Fruit fly (Drosophila melanogaster) Kc167 (cell line): ENCODE measurements around the gene Scamp.

Experiments used
- Myc ChIP-seq: fragments of >200 bp; optimal IDR thresholded peaks from 2 replicates; lab custom pipeline; 2017; ENCODE audit warnings: missing external identifiers
- Sin3A ChIP-seq: fragments of >200 bp; optimal IDR thresholded peaks from 2 replicates; lab custom pipeline; 2018; ENCODE audit warnings: missing external identifiers
- h ChIP-seq: fragments of >200 bp; optimal IDR thresholded peaks from 3 replicates; lab custom pipeline; 2018; ENCODE audit warnings: missing external identifiers
- insv ChIP-seq: fragments of >200 bp; optimal IDR thresholded peaks from 3 replicates; lab custom pipeline; 2018; ENCODE audit warnings: missing external identifiers
- psq ChIP-seq: fragments of >200 bp; optimal IDR thresholded peaks from 2 replicates; lab custom pipeline; 2017; ENCODE audit warnings: missing external identifiers
- ttk ChIP-seq: sonication (Bioruptor generic); optimal IDR thresholded peaks from 2 replicates; lab custom pipeline; 2017; ENCODE audit warnings: missing external identifiers

DNA sequence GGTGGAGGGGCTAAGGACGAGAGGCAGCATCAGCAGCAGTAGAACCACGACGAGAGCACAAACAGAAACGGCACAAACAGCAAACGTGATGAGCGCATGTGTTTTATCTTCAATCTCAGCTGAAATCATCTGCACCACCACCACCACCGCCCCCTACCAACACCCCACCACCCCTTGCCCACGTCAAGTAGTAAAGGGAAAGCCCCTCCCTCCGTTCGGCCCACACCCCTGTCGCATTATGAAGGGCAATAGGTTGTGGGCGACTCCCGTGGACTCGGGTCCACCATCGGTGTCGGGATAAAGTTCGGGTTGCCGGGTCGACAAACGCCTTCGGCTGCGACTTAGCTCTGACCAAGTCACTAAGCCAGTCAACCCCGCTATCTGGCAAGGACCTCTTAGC, 6.2 kb downstream of the Scamp start:
- no peak for TF ChIP-seq Sin3A (lab: Kevin White, UChicago)
- no peak for TF ChIP-seq Myc (lab: Kevin White, UChicago)
- TF ChIP-seq insv (lab: Kevin White, UChicago): no peak
- TF ChIP-seq h (lab: Kevin White, UChicago): no peak
- no peak for TF ChIP-seq psq (lab: Kevin White, UChicago)
- TF ChIP-seq ttk (lab: Kevin White, UChicago): no peak
